Fruit fly (Drosophila melanogaster): ENCODE data around the gene Thor.
A peak's percentile ranks its signal among the peaks of the same experiment; 100 is the strongest.

Gene Thor

DNA sequence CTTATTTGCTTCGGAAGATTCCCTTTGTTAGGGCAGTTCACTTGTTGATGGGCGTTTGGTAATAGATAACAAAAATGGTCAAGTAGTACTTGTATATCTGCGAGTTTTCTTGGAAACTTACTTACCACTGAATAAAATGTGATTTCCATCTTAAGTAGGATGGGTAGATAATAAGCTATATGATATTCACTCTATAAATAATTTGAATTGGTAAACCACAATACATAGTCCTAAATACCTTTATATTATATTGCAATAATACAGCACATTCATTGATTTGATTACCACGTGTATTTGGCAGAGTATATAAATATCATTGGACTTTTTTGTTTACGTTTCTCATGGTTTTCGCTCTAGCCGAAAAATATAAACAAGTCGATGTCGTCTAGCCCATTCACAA lies 2.3 kb upstream of the Thor start (continued):
- no peak for TF ChIP-seq fd64A (GFP tag; optimal IDR thresholded peaks at IDR 0.05)
- no peak for TF ChIP-seq MBD-R2 (GFP tag; IDR thresholded peaks at IDR 0.05)
- TF ChIP-seq CG1647 (GFP tag; optimal IDR thresholded peaks at IDR 0.05): no peak
- no peak for TF ChIP-seq Tbp (GFP tag; optimal IDR thresholded peaks at IDR 0.05)
- peak; percentile 74 for TF ChIP-seq NfI (GFP tag; optimal IDR thresholded peaks at IDR 0.05)
- peak; percentile 58 for TF ChIP-seq CG6689 (GFP tag; IDR thresholded peaks at IDR 0.05)
- TF ChIP-seq D19B (GFP tag; optimal IDR thresholded peaks at IDR 0.05): peak; percentile 51
- TF ChIP-seq exex (tag; optimal IDR thresholded peaks at IDR 0.05): peak; percentile 25
- peak; percentile 5 for TF ChIP-seq Hand (GFP tag; optimal IDR thresholded peaks at IDR 0.05)
- TF ChIP-seq trem (tag; optimal IDR thresholded peaks at IDR 0.05): no peak
- peak; percentile 57 for TF ChIP-seq Asciz (GFP tag; optimal IDR thresholded peaks at IDR 0.05)
- no peak for TF ChIP-seq pnt (GFP tag; optimal IDR thresholded peaks at IDR 0.05)
- TF ChIP-seq CG8388 (GFP tag; optimal IDR thresholded peaks at IDR 0.05): peak; percentile 27
- TF ChIP-seq crol (GFP tag; IDR thresholded peaks at IDR 0.05): no peak
- TF ChIP-seq seq (GFP tag; IDR thresholded peaks at IDR 0.05): peak; percentile 41
- peak; percentile 82 for TF ChIP-seq CG18619 (GFP tag; optimal IDR thresholded peaks at IDR 0.05)
- TF ChIP-seq CG11695 (GFP tag; IDR thresholded peaks at IDR 0.05): peak; percentile 72; the same call in 2 of the 3 replicates
- TF ChIP-seq CG17359 (tag; optimal IDR thresholded peaks at IDR 0.05): peak; percentile 52
- peak; percentile 70 for TF ChIP-seq Hsf (GFP tag; optimal IDR thresholded peaks at IDR 0.05)
- no peak for TF ChIP-seq tx (GFP tag; optimal IDR thresholded peaks at IDR 0.05)
- no peak for TF ChIP-seq psq (GFP tag; optimal IDR thresholded peaks at IDR 0.05)
- TF ChIP-seq CG3726 (GFP tag; IDR thresholded peaks at IDR 0.05): 0 out of 3 replicates have a peak, but pooled peaks have one; percentile 18
- no peak for TF ChIP-seq ro (GFP tag; IDR thresholded peaks at IDR 0.05)
- TF ChIP-seq ash1 (GFP tag; optimal IDR thresholded peaks at IDR 0.05): no peak
- TF ChIP-seq ranshi (GFP tag; IDR thresholded peaks at IDR 0.05): no peak
- peak; percentile 44 for TF ChIP-seq vvl (GFP tag; IDR thresholded peaks at IDR 0.05)
- peak; percentile 10 for TF ChIP-seq cato (GFP tag; optimal IDR thresholded peaks at IDR 0.05; ENCODE audit: borderline replicate concordance)
- no peak for TF ChIP-seq CkIIα-i1 (GFP tag; IDR thresholded peaks at IDR 0.05)
- no peak for TF ChIP-seq repo (GFP tag; optimal IDR thresholded peaks at IDR 0.05)
- no peak for TF ChIP-seq dan (GFP tag; IDR thresholded peaks at IDR 0.05)
- peak; percentile 70 for TF ChIP-seq cwo (GFP tag; optimal IDR thresholded peaks at IDR 0.05)
- TF ChIP-seq CG13296 (GFP tag; optimal IDR thresholded peaks at IDR 0.05): peak; percentile 69
- TF ChIP-seq CG8765 (GFP tag; IDR thresholded peaks at IDR 0.05): no peak
- no peak for TF ChIP-seq Kr (GFP tag; optimal IDR thresholded peaks at IDR 0.05)
- TF ChIP-seq oc (tag; optimal IDR thresholded peaks at IDR 0.05): no peak
- no peak for TF ChIP-seq amos (GFP tag; IDR thresholded peaks at IDR 0.05; ENCODE audit: partially characterized antibody)
- TF ChIP-seq CG11247 (GFP tag; IDR thresholded peaks at IDR 0.05): no peak
- TF ChIP-seq CG4820 (GFP tag; optimal IDR thresholded peaks at IDR 0.05): peak; percentile 9
- no peak for TF ChIP-seq CG17802 (tag; optimal IDR thresholded peaks at IDR 0.05)
- TF ChIP-seq CG9215 (GFP tag; IDR thresholded peaks at IDR 0.05): peak; percentile 62
- TF ChIP-seq lmd (GFP tag; IDR thresholded peaks at IDR 0.05): peak; percentile 76
- peak; percentile 31 for TF ChIP-seq vfl (GFP tag; optimal IDR thresholded peaks at IDR 0.05)
- TF ChIP-seq CG8359 (GFP tag; optimal IDR thresholded peaks at IDR 0.05; ENCODE audit: borderline replicate concordance): no peak
- peak; percentile 55; the same call in 1 of the 3 replicates for TF ChIP-seq Dbx (GFP tag; IDR thresholded peaks at IDR 0.05)
- TF ChIP-seq Dip2 (GFP tag; IDR thresholded peaks at IDR 0.05): no peak
- TF ChIP-seq GATAe (GFP tag; conservative IDR thresholded peaks at IDR 0.05): no peak
- TF ChIP-seq Dfd (GFP tag; optimal IDR thresholded peaks at IDR 0.05): no peak
- no peak for TF ChIP-seq CG11398 (GFP tag; optimal IDR thresholded peaks at IDR 0.05)
- TF ChIP-seq tin (GFP tag; optimal IDR thresholded peaks at IDR 0.05): peak; percentile 72
- peak; percentile 12 for TF ChIP-seq CG30431 (GFP tag; optimal IDR thresholded peaks at IDR 0.05)
- TF ChIP-seq Optix (GFP tag; IDR thresholded peaks at IDR 0.05): no peak
- peak; percentile 68 for TF ChIP-seq CG10147 (GFP tag; optimal IDR thresholded peaks at IDR 0.05)
